Fruit fly (Drosophila melanogaster): Measurements from ENCODE around the gene CG42779.

dm6 chr3R:17079859-17080255 is 41.5 kb upstream of the CG42779 start, which contains the start of the genes Keap1 and kuk:
- no peak for TF ChIP-seq pan (optimal IDR thresholded peaks at IDR 0.05)
- TF ChIP-seq Dll (optimal IDR thresholded peaks at IDR 0.05): no peak
- TF ChIP-seq usp (GFP tag; optimal IDR thresholded peaks at IDR 0.05): no peak
- no peak for TF ChIP-seq CG8478 (optimal IDR thresholded peaks at IDR 0.05)
- no peak for TF ChIP-seq EcR (GFP tag; optimal IDR thresholded peaks at IDR 0.05)
- no peak for TF ChIP-seq psq (optimal IDR thresholded peaks at IDR 0.05)

Measured in whole organism.